Fruit fly (Drosophila melanogaster): ENCODE results near the gene Rsod.

DNA sequence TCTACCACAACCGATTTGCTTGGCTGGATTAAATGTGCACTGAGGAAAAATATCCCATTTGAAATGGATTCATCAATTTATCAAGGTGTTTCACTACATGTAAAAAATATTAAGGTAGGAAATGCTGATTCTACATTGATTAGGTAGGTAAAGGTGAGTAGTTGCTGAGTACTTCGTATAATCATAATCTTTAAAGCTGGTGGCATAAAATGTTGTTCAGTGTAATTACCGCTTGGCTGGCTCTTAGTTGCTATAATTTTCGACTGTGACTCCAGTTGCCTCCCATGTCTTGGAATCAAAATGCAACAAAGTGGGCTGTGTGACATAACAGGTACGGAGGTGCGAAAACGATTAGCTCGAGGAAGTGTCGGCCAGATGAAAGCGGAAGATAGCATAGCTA is 47.8 kb downstream of the Rsod start, which contains the start of gene CG45072:
- TF ChIP-seq kay (GFP tag; ENCODE audit: borderline replicate concordance) = no peak
- TF ChIP-seq tj (GFP tag; optimal IDR thresholded peaks at IDR 0.05) = no peak
- TF ChIP-seq cic (GFP tag; optimal IDR thresholded peaks at IDR 0.05) = no peak
- TF ChIP-seq Clk (GFP tag; optimal IDR thresholded peaks at IDR 0.05) = no peak
- TF ChIP-seq pad (GFP tag; optimal IDR thresholded peaks at IDR 0.05) = no peak
- TF ChIP-seq CG33017 (tag; optimal IDR thresholded peaks at IDR 0.05) = no peak
- TF ChIP-seq Hr96 (GFP tag; optimal IDR thresholded peaks at IDR 0.05) = no peak
- TF ChIP-seq CG12768 (GFP tag; optimal IDR thresholded peaks at IDR 0.05) = no peak
- TF ChIP-seq CG7101 (tag; optimal IDR thresholded peaks at IDR 0.05) = no peak
- no peak for TF ChIP-seq CG7045 (GFP tag; optimal IDR thresholded peaks at IDR 0.05)

Measured in whole organism, adult.